Fruit fly (Drosophila melanogaster) S2 (cell line): ENCODE data around the gene BthD.

Experiments
- CG8478 ChIP-seq: fragments of >200 bp; optimal IDR thresholded peaks from 2 replicates; lab custom pipeline; 2018
- CTCF ChIP-seq, 2 experiments: fragments of >200 bp; optimal IDR thresholded peaks; 2 replicates each; lab custom pipeline; 2018

The BthD gene

dm6 chrX:13605381-13605780 lies 6.5 kb upstream of the BthD start, which contains the start of gene CG11178:
TSS of gene CG11178 (plus strand) at chrX:13605681.
- no peak for TF ChIP-seq CG8478 (lab: Kevin White, UChicago)

- TF ChIP-seq CTCF (optimal IDR thresholded peaks at IDR 0.05; lab: Kevin White, UChicago) (no peak), CG8478 (lab: Kevin White, UChicago) (no peak)
Measured at dm6 chrX:13605942-13606491, 5.9 kb upstream of the BthD start.

- no peak for TF ChIP-seq CG8478 (lab: Kevin White, UChicago)
- TF ChIP-seq CTCF (optimal IDR thresholded peaks at IDR 0.05; lab: Kevin White, UChicago): no peak
Measured at dm6 chrX:13615992-13616391, 4.1 kb downstream of the BthD start.

- no peak for TF ChIP-seq CTCF (optimal IDR thresholded peaks at IDR 0.05; lab: Kevin White, UChicago)
- TF ChIP-seq CG8478 (lab: Kevin White, UChicago): no peak
Measured at dm6 chrX:13616417-13617050, 4.6 kb downstream of the BthD start, which contains the start of the genes tth and Tango2. TSS of gene tth (minus strand) at chrX:13616586. TSS of gene Tango2 (plus strand) at chrX:13616989.

- TF ChIP-seq CTCF (optimal IDR thresholded peaks at IDR 0.05; lab: Kevin White, UChicago) (peak in 1 of 2 experiments; percentile 22), CG8478 (lab: Kevin White, UChicago) (no peak)
Measured at dm6 chrX:13624334-13625079, 12.6 kb downstream of the BthD start, which contains the start of the genes CG2691 and NFAT. TSS of gene CG2691 (minus strand) at chrX:13624408. TSS of gene NFAT (plus strand) at chrX:13624745.

dm6 chrX:13625080-13625723 lies 13.3 kb downstream of the BthD start:
- TF ChIP-seq CTCF (optimal IDR thresholded peaks at IDR 0.05; lab: Kevin White, UChicago) (no peak), CG8478 (lab: Kevin White, UChicago) (no peak)

dm6 chrX:13625888-13626578 lies 14.1 kb downstream of the BthD start:
- TF ChIP-seq CTCF (optimal IDR thresholded peaks at IDR 0.05; lab: Kevin White, UChicago) (no peak), CG8478 (lab: Kevin White, UChicago) (no peak)

dm6 chrX:13626579-13626894 lies 14.6 kb downstream of the BthD start:
- TF ChIP-seq CTCF (optimal IDR thresholded peaks at IDR 0.05; lab: Kevin White, UChicago) (no peak), CG8478 (lab: Kevin White, UChicago) (no peak)

dm6 chrX:13627855-13628254 lies 15.9 kb downstream of the BthD start:
- TF ChIP-seq CG8478 (lab: Kevin White, UChicago) (no peak), CTCF (optimal IDR thresholded peaks at IDR 0.05; lab: Kevin White, UChicago) (no peak)

dm6 chrX:13629414-13629813 lies 17.5 kb downstream of the BthD start:
- TF ChIP-seq CG8478 (lab: Kevin White, UChicago) (no peak), CTCF (optimal IDR thresholded peaks at IDR 0.05; lab: Kevin White, UChicago) (no peak)

dm6 chrX:13630290-13630900 lies 18.5 kb downstream of the BthD start:
- TF ChIP-seq CTCF (optimal IDR thresholded peaks at IDR 0.05; lab: Kevin White, UChicago) (no peak), CG8478 (lab: Kevin White, UChicago) (no peak)

dm6 chrX:13632606-13633005 lies 20.7 kb downstream of the BthD start:
- TF ChIP-seq CTCF (optimal IDR thresholded peaks at IDR 0.05; lab: Kevin White, UChicago) (no peak), CG8478 (lab: Kevin White, UChicago) (no peak)

dm6 chrX:13633298-13633891 lies 21.5 kb downstream of the BthD start:
- TF ChIP-seq CTCF (optimal IDR thresholded peaks at IDR 0.05; lab: Kevin White, UChicago) (no peak), CG8478 (lab: Kevin White, UChicago) (no peak)
